Worm (Caenorhabditis elegans) whole organism, L3 larva: ENCODE data around the gene T20F7.1.

ENCODE experiments used
- aly-2 ChIP-seq: fragments of 150-350 bp; optimal IDR thresholded peaks from 2 replicates; lab custom pipeline; 2014; ENCODE audit warnings: missing biosample characterization, missing genetic modification characterization
- ama-1 ChIP-seq: fragments of 150-350 bp; optimal IDR thresholded peaks from 2 replicates; lab custom pipeline; 2018
- ceh-16 ChIP-seq: sonication (generic microtip); optimal IDR thresholded peaks from 2 replicates; lab custom pipeline; 2017; ENCODE audit warnings: missing biosample characterization, missing genetic modification characterization
- ceh-28 ChIP-seq: fragments of 150-350 bp; optimal IDR thresholded peaks from 2 replicates; lab custom pipeline; 2014; ENCODE audit warnings: missing biosample characterization, missing genetic modification reagents, missing genetic modification characterization
- ceh-9 ChIP-seq: sonication (generic microtip); optimal IDR thresholded peaks from 2 replicates; lab custom pipeline; 2018; ENCODE audit warnings: missing biosample characterization, missing genetic modification characterization
- daf-12 ChIP-seq: fragments of 150-350 bp; optimal IDR thresholded peaks from 2 replicates; lab custom pipeline; 2014; ENCODE audit warnings: missing biosample characterization, missing genetic modification reagents, missing genetic modification characterization
- egl-27 ChIP-seq: sonication (generic microtip); optimal IDR thresholded peaks from 4 replicates; lab custom pipeline; 2017; ENCODE audit warnings: missing biosample characterization, missing genetic modification reagents, missing genetic modification characterization
- egl-5 ChIP-seq: fragments of 150-350 bp; optimal IDR thresholded peaks from 2 replicates; lab custom pipeline; 2017; ENCODE audit warnings: missing biosample characterization, missing genetic modification reagents, missing genetic modification characterization, inconsistent platforms
- elt-1 ChIP-seq: fragments of 150-350 bp; optimal IDR thresholded peaks from 2 replicates; lab custom pipeline; 2014; ENCODE audit warnings: missing biosample characterization, missing genetic modification characterization
- elt-3 ChIP-seq, 3 experiments: fragments of 150-350 bp in 1 of 3; sonication (generic microtip) in 2 of 3; optimal IDR thresholded peaks; 2 replicates in 2 of 3; 4 replicates in 1 of 3; lab custom pipeline; 2014 to 2017; ENCODE audit warnings: missing biosample characterization in 3 of 3, missing genetic modification characterization in 3 of 3
- eor-1 ChIP-seq, 2 experiments: fragments of 150-350 bp; optimal IDR thresholded peaks; 2 replicates each; lab custom pipeline; 2014 to 2018; ENCODE audit warnings: missing biosample characterization in 2 of 2, missing genetic modification characterization in 2 of 2
- fos-1 ChIP-seq: fragments of 150-350 bp; optimal IDR thresholded peaks from 2 replicates; lab custom pipeline; 2014; ENCODE audit warnings: missing biosample characterization, missing genetic modification characterization
- hmg-11 ChIP-seq: sonication (generic microtip); optimal IDR thresholded peaks from 2 replicates; lab custom pipeline; 2016; ENCODE audit warnings: missing genetic modification characterization, missing compliant biosample characterization
- jun-1 ChIP-seq: fragments of 150-350 bp; optimal IDR thresholded peaks from 2 replicates; lab custom pipeline; 2014; ENCODE audit warnings: missing biosample characterization, missing genetic modification reagents, missing genetic modification characterization
- lin-15B ChIP-seq: fragments of 150-350 bp; optimal IDR thresholded peaks from 2 replicates; lab custom pipeline; 2014; ENCODE audit warnings: missing biosample characterization, missing genetic modification characterization
- lin-39 ChIP-seq: fragments of 150-350 bp; optimal IDR thresholded peaks from 2 replicates; lab custom pipeline; 2018; ENCODE audit warnings: missing biosample characterization, missing genetic modification reagents, missing genetic modification characterization
- lsy-12 ChIP-seq: sonication (generic microtip); optimal IDR thresholded peaks from 2 replicates; lab custom pipeline; 2016; ENCODE audit warnings: mild to moderate bottlenecking, missing genetic modification characterization, missing compliant biosample characterization
- mdl-1 ChIP-seq: fragments of 150-350 bp; optimal IDR thresholded peaks from 2 replicates; lab custom pipeline; 2014; ENCODE audit warnings: missing biosample characterization, missing genetic modification characterization
- mml-1 ChIP-seq: fragments of 150-350 bp; sonication (generic microtip); optimal IDR thresholded peaks from 3 replicates; lab custom pipeline; 2014; ENCODE audit warnings: missing biosample characterization, missing genetic modification characterization
- nfya-1 ChIP-seq: sonication (generic microtip); optimal IDR thresholded peaks from 2 replicates; lab custom pipeline; 2017; ENCODE audit warnings: missing genetic modification characterization, mild to moderate bottlenecking, missing compliant biosample characterization, antibody characterized with exemption, moderate library complexity; ENCODE audit not compliant: insufficient read depth
- nhr-11 ChIP-seq: fragments of 150-350 bp; optimal IDR thresholded peaks from 2 replicates; lab custom pipeline; 2014; ENCODE audit warnings: missing biosample characterization, missing genetic modification characterization
- nhr-12 ChIP-seq: fragments of 150-350 bp; optimal IDR thresholded peaks from 2 replicates; lab custom pipeline; 2014; ENCODE audit warnings: missing biosample characterization, missing genetic modification characterization
- nhr-237 ChIP-seq: fragments of 150-350 bp; optimal IDR thresholded peaks from 2 replicates; lab custom pipeline; 2014; ENCODE audit warnings: missing biosample characterization, missing genetic modification characterization
- nhr-25 ChIP-seq: sonication (generic microtip); optimal IDR thresholded peaks from 2 replicates; lab custom pipeline; 2017; ENCODE audit warnings: missing biosample characterization, missing genetic modification characterization
- nhr-28 ChIP-seq: fragments of 150-350 bp; optimal IDR thresholded peaks from 2 replicates; lab custom pipeline; 2014; ENCODE audit warnings: missing biosample characterization, missing genetic modification characterization
- nhr-43 ChIP-seq: sonication (generic microtip); optimal IDR thresholded peaks from 2 replicates; lab custom pipeline; 2016; ENCODE audit warnings: mild to moderate bottlenecking, missing genetic modification characterization, missing compliant biosample characterization; ENCODE audit not compliant: poor library complexity, severe bottlenecking
- nhr-76 ChIP-seq: fragments of 150-350 bp; sonication (generic microtip); optimal IDR thresholded peaks from 5 replicates; lab custom pipeline; 2014; ENCODE audit warnings: missing biosample characterization, missing genetic modification characterization
- pha-4 ChIP-seq: fragments of 150-350 bp; optimal IDR thresholded peaks from 2 replicates; lab custom pipeline; 2014; ENCODE audit warnings: missing biosample characterization, missing genetic modification reagents, missing genetic modification characterization
- sea-2 ChIP-seq: fragments of 150-350 bp; sonication (generic microtip); optimal IDR thresholded peaks from 4 replicates; lab custom pipeline; 2014; ENCODE audit warnings: missing biosample characterization, missing genetic modification reagents, missing genetic modification characterization
- skn-1 ChIP-seq: fragments of 150-350 bp; optimal IDR thresholded peaks from 2 replicates; lab custom pipeline; 2014; ENCODE audit warnings: missing biosample characterization, missing genetic modification characterization
- snpc-4 ChIP-seq: fragments of 150-350 bp; optimal IDR thresholded peaks from 2 replicates; lab custom pipeline; 2014; ENCODE audit warnings: missing biosample characterization, missing genetic modification characterization
- tbx-2 ChIP-seq: sonication (generic microtip); optimal IDR thresholded peaks from 2 replicates; lab custom pipeline; 2016; ENCODE audit warnings: mild to moderate bottlenecking, missing genetic modification characterization, missing compliant biosample characterization
- unc-39 ChIP-seq: sonication (generic microtip); optimal IDR thresholded peaks from 4 replicates; lab custom pipeline; 2017; ENCODE audit warnings: missing biosample characterization, missing genetic modification characterization
- zag-1 ChIP-seq: fragments of 150-350 bp; optimal IDR thresholded peaks from 2 replicates; lab custom pipeline; 2014; ENCODE audit warnings: missing biosample characterization, missing genetic modification characterization
- ztf-4 ChIP-seq: fragments of 150-350 bp; optimal IDR thresholded peaks from 2 replicates; lab custom pipeline; 2014; ENCODE audit warnings: missing biosample characterization, missing genetic modification characterization

The T20F7.1 gene

ce11 chrX:16836304-16836703 is 36.4 kb upstream of the T20F7.1 start, which contains the start of gene F41G4.7:
Gene F41G4.7, minus strand, starts transcription at chrX:16836404.
- TF ChIP-seq ceh-16 (tag; lab: Kevin White, UChicago) = no peak
- no peak for TF ChIP-seq egl-27 (tag; lab: Kevin White, UChicago)
- no peak for TF ChIP-seq skn-1 (tag; lab: Kevin White, UChicago)
- no peak for TF ChIP-seq mdl-1 (tag; lab: Kevin White, UChicago)
- TF ChIP-seq ama-1 (lab: Kevin White, UChicago) = no peak
- no peak for TF ChIP-seq jun-1
- TF ChIP-seq pha-4 (tag; lab: Kevin White, UChicago) = no peak
- no peak for TF ChIP-seq snpc-4 (tag; lab: Kevin White, UChicago)
- TF ChIP-seq lin-15B (tag; lab: Kevin White, UChicago) = no peak
- TF ChIP-seq mml-1 (tag; lab: Kevin White, UChicago) = no peak
- TF ChIP-seq hmg-11 (tag; lab: Kevin White, UChicago) = no peak
- no peak for TF ChIP-seq sea-2 (GFP tag; lab: Kevin White, UChicago)
- TF ChIP-seq nhr-43 (tag; lab: Kevin White, UChicago) = no peak
- no peak for TF ChIP-seq unc-39 (tag; lab: Kevin White, UChicago)
- no peak for TF ChIP-seq daf-12 (tag; lab: Kevin White, UChicago)
- TF ChIP-seq, all 47 proteins: peak for 0

- no peak for TF ChIP-seq tbx-2
- TF ChIP-seq skn-1 (tag; lab: Kevin White, UChicago) = no peak
- no peak for TF ChIP-seq pha-4 (tag; lab: Kevin White, UChicago)
- TF ChIP-seq lin-39 (tag; lab: Kevin White, UChicago) = no peak
- TF ChIP-seq aly-2 (tag; lab: Kevin White, UChicago) = no peak
- TF ChIP-seq ceh-28 = no peak
- no peak for TF ChIP-seq nhr-237 (tag; lab: Kevin White, UChicago)
- TF ChIP-seq lsy-12 = no peak
- no peak for TF ChIP-seq nhr-12 (tag; lab: Kevin White, UChicago)
- TF ChIP-seq nhr-25 = no peak
- TF ChIP-seq ceh-9 (tag; lab: Kevin White, UChicago) = no peak
- TF ChIP-seq nhr-28 (tag; lab: Kevin White, UChicago) = no peak
- no peak for TF ChIP-seq zag-1 (tag; lab: Kevin White, UChicago)
- TF ChIP-seq nhr-11 (tag; lab: Kevin White, UChicago) = no peak
- TF ChIP-seq nhr-76 (tag; lab: Kevin White, UChicago) = no peak
- no peak for TF ChIP-seq hmg-11 (tag; lab: Kevin White, UChicago)
- TF ChIP-seq elt-3 (tag; optimal IDR thresholded peaks at IDR 0.05; lab: Kevin White, UChicago) = no peak
- TF ChIP-seq, all 47 proteins: peak for 0
These were observed 32.0 kb upstream of the T20F7.1 start, which contains the start of gene dyla-1 for ce11 chrX:16840738-16841137. Gene dyla-1, plus strand, starts transcription at chrX:16841038.

- TF ChIP-seq ceh-28 (no peak), elt-1 (no peak), lin-15B (tag; lab: Kevin White, UChicago) (no peak), jun-1 (no peak), mml-1 (tag; lab: Kevin White, UChicago) (no peak), nfya-1 (tag; lab: Kevin White, UChicago) (no peak), fos-1 (no peak), egl-5 (no peak), lin-39 (tag; lab: Kevin White, UChicago) (no peak), skn-1 (tag; lab: Kevin White, UChicago) (no peak), sea-2 (GFP tag; lab: Kevin White, UChicago) (no peak), hmg-11 (tag; lab: Kevin White, UChicago) (no peak), pha-4 (tag; lab: Kevin White, UChicago) (no peak)
These were observed 29.8 kb upstream of the T20F7.1 start for ce11 chrX:16842935-16843334.

ce11 chrX:16844924-16845323 is 27.8 kb upstream of the T20F7.1 start, which contains the start of gene F41G4.8:
Gene F41G4.8, minus strand, starts transcription at chrX:16845024.
- TF ChIP-seq nhr-76 (tag; lab: Kevin White, UChicago) = no peak
- no peak for TF ChIP-seq nhr-11 (tag; lab: Kevin White, UChicago)
- TF ChIP-seq nhr-43 (tag; lab: Kevin White, UChicago) = no peak
- TF ChIP-seq eor-1 (tag; optimal IDR thresholded peaks at IDR 0.05; lab: Kevin White, UChicago) = no peak
- TF ChIP-seq snpc-4 (tag; lab: Kevin White, UChicago) = no peak
- TF ChIP-seq ztf-4 (tag; lab: Kevin White, UChicago) = no peak
